Worm (Caenorhabditis elegans) whole organism, L4 larva: ENCODE measurements around the gene spt-5.
A peak's percentile ranks its signal among the peaks of the same experiment; 100 is the strongest.

Experiments
- ama-1 ChIP-seq: fragments of 150-350 bp; optimal IDR thresholded peaks from 2 replicates; lab custom pipeline; 2014; ENCODE audit warnings: inconsistent platforms, mixed read lengths
- ceh-20 ChIP-seq: fragments of 200-800 bp; sonication (Bioruptor generic); IDR thresholded peaks from 2 replicates; pipeline ENCODE4 v1.3.6; 2022; ENCODE audit warnings: missing genetic modification reagents, missing genetic modification characterization, missing compliant biosample characterization
- pha-4 ChIP-seq, 2 experiments: fragments of 150-350 bp in 1 of 2; fragments of 200-800 bp in 1 of 2; sonication (Bioruptor generic) in 1 of 2; IDR thresholded peaks in 1 of 2; optimal IDR thresholded peaks in 1 of 2; 2 replicates each; pipeline versions ENCODE4 v1.3.6 to Lab custom; 2014 to 2022; ENCODE audit warnings: missing genetic modification characterization in 2 of 2, missing genetic modification reagents in 2 of 2, missing biosample characterization in 1 of 2, missing compliant biosample characterization in 1 of 2

DNA sequence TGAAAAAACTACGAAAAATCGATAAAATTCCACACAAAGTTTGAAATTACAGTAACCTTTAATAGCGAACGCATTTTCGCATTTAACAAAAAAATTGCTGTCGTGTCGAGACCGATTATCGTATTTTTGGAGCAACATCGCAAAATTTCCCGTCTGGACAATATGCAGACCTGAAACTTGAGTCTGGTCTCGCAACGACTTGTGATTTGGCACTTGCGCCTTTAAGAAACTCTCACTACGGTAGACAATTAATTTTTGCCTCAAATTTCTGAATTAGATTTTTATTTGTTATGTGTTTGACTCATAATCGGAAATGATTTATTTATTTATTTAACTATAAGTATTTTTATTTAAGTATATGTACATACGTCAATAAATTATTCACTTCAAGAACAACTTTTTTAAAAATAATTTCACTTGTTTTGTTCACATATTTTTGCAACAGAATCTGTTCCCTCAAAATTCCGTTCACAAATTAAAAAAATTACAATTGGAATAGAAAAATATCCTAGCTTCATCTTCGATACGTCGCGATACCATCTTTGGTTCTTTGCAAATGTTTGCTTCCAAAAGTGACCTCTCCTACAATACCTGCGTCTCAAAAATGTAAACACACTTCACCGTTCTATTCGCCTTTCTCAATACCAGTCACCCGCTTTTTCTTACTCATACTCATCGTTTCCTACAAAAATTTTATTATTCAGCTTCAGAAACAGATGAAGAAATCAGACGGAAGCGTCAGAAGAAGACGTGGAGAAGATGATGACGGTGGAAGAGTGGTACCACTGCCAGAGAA, 3.5 kb upstream of the spt-5 start, which contains the start of gene T12G3.4:
- TF ChIP-seq ceh-20 (GFP tag; lab: Robert Waterston, UW) (no peak), pha-4 (GFP tag; IDR thresholded peaks at IDR 0.05; lab: Robert Waterston, UW) (no peak), pha-4 (tag; optimal IDR thresholded peaks at IDR 0.05; lab: Kevin White, UChicago) (peak; percentile 68), ama-1 (no peak)
